Worm (Caenorhabditis elegans) whole organism, young adult: ENCODE measurements around the gene lgc-57.

Experiments used
- F10E7.11 ChIP-seq: sonication (generic microtip); optimal IDR thresholded peaks from 2 replicates; lab custom pipeline; 2017; ENCODE audit warnings: mild to moderate bottlenecking, missing genetic modification characterization, moderate library complexity, missing compliant biosample characterization
- F37B4.10 ChIP-seq: fragments of 200-800 bp; sonication (Bioruptor generic); IDR thresholded peaks from 2 replicates; pipeline ENCODE4 v1.3.6; 2022; ENCODE audit warnings: missing genetic modification characterization, missing compliant biosample characterization
- T07F8.4 ChIP-seq: sonication (generic microtip); optimal IDR thresholded peaks from 2 replicates; lab custom pipeline; 2016; ENCODE audit warnings: mild to moderate bottlenecking, missing genetic modification characterization, moderate library complexity, missing compliant biosample characterization
- Y79H2A.3 ChIP-seq: fragments of 200-800 bp; sonication (Bioruptor generic); conservative IDR thresholded peaks from 2 replicates; pipeline ENCODE4 v1.3.6; 2022; ENCODE audit warnings: missing genetic modification reagents, missing genetic modification characterization, missing compliant biosample characterization
- Y95B8A.8 ChIP-seq: fragments of 200-800 bp; sonication (Bioruptor generic); IDR thresholded peaks from 2 replicates; pipeline ENCODE4 v1.3.6; 2022; ENCODE audit warnings: missing genetic modification reagents, missing genetic modification characterization, missing compliant biosample characterization
- ama-1 ChIP-seq, 3 experiments: fragments of 150-350 bp in 1 of 3; sonication (generic microtip) in 2 of 3; optimal IDR thresholded peaks; 2 replicates each; lab custom pipeline; 2014 to 2018; ENCODE audit warnings: missing biosample characterization in 2 of 3, missing genetic modification characterization in 2 of 3, missing genetic modification reagents in 2 of 3
- athp-1 ChIP-seq: sonication (generic microtip); optimal IDR thresholded peaks from 2 replicates; lab custom pipeline; 2017; ENCODE audit warnings: mild to moderate bottlenecking, missing genetic modification characterization, missing compliant biosample characterization
- ceh-40 ChIP-seq: fragments of 200-800 bp; sonication (Bioruptor generic); IDR thresholded peaks from 2 replicates; pipeline ENCODE4 v1.3.6; 2022; ENCODE audit warnings: missing genetic modification characterization, missing compliant biosample characterization
- ceh-91 ChIP-seq: fragments of 200-800 bp; sonication (Bioruptor generic); IDR thresholded peaks from 2 replicates; pipeline ENCODE4 v1.3.6; 2022; ENCODE audit warnings: missing genetic modification reagents, missing genetic modification characterization, missing compliant biosample characterization
- egl-44 ChIP-seq: fragments of 200-800 bp; sonication (Bioruptor generic); IDR thresholded peaks from 2 replicates; pipeline ENCODE4 v1.3.6; 2022; ENCODE audit warnings: missing genetic modification reagents, missing genetic modification characterization, missing compliant biosample characterization
- nhr-90 ChIP-seq: sonication (generic microtip); optimal IDR thresholded peaks from 2 replicates; lab custom pipeline; 2016; ENCODE audit warnings: missing genotype, mild to moderate bottlenecking, missing genetic modification characterization, missing compliant biosample characterization
- sptf-2 ChIP-seq: fragments of 200-800 bp; sonication (Bioruptor generic); optimal IDR thresholded peaks from 2 replicates; lab custom pipeline; 2018; ENCODE audit warnings: mild to moderate bottlenecking, missing genetic modification characterization, missing compliant biosample characterization

- TF ChIP-seq Y79H2A.3 (GFP tag; lab: Robert Waterston, UW) = no peak
- TF ChIP-seq nhr-90 = no peak
- TF ChIP-seq sptf-2 (GFP tag; lab: Kevin White, UChicago) = no peak
- TF ChIP-seq Y95B8A.8 (GFP tag; lab: Robert Waterston, UW) = no peak
- no peak for TF ChIP-seq athp-1 (tag; lab: Kevin White, UChicago)
- no peak for TF ChIP-seq egl-44 (GFP tag; lab: Robert Waterston, UW)
- TF ChIP-seq T07F8.4 (tag; lab: Kevin White, UChicago) = no peak
- TF ChIP-seq ama-1 (optimal IDR thresholded peaks at IDR 0.05; lab: Kevin White, UChicago) = no peak
- no peak for TF ChIP-seq ama-1 (GFP tag; optimal IDR thresholded peaks at IDR 0.05; lab: Kevin White, UChicago)
- no peak for TF ChIP-seq F37B4.10
- TF ChIP-seq ceh-40 (GFP tag; lab: Robert Waterston, UW) = no peak
- no peak for TF ChIP-seq ceh-91
- no peak for TF ChIP-seq F10E7.11 (tag; lab: Kevin White, UChicago)
These were observed 29.8 kb upstream of the lgc-57 start, which contains the start of gene D2089.3 for ce11 chrII:10665031-10665430.
